Worm (Caenorhabditis elegans) whole organism, dauer: Measurements from ENCODE around the gene srz-60.
"Not testable (repeated sequence)": the region's sequence is repeated elsewhere in the genome, so short reads cannot be mapped to it uniquely, and the experiment has no call there.

Experiments
- unc-62 ChIP-seq: sonication (generic microtip); optimal IDR thresholded peaks from 2 replicates; lab custom pipeline; 2017; ENCODE audit warnings: missing biosample characterization, missing genetic modification reagents, missing genetic modification characterization

Gene srz-60

DNA sequence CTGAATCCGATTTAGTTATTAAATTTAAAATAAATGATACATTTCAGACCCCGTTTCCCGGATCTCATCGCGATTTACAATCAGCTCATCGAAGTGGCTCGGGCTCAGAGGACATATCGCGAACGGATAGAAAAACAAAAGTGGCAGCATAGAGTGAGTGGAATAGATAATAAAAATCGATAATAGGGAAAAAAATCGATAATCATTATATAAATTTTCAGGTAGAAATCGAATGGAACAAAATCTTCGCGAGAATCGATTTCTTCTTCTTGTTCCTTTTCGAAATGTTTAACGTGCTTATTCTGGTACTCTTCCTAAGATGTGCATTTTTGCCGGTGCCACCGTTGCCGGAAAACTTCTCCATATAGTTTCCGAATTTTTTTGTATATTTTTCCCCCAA is 10.0 kb upstream of the srz-60 start:
- no peak for TF ChIP-seq unc-62 (GFP tag; lab: Kevin White, UChicago)

ce11 chrIV:3422516-3422915 is 6.2 kb upstream of the srz-60 start, which contains the start of gene C04C3.6:
Gene C04C3.6 (minus strand): TSS chrIV:3422616.
- TF ChIP-seq unc-62 (GFP tag; lab: Kevin White, UChicago): no peak

DNA sequence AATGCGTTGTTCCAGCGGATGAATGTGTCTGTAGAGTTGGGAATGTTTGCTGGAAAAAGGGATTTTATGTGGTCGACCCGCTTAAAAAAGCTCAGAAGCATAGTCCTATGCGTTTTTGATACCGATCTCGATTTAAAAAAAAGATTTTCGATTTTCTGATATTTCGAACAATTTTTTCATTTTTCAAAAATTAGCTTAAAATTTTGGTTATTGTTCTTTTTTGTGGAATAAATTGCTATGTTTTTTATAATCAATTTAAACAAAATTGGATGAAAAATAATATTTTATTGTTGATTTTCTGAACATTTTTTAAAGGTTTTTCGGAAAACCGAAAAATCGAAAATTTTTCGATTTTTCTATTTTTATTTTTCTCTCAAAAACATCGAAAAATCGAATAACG is 4.7 kb downstream of the srz-60 start, which contains the start of gene C04C3.7:
TSS of gene C04C3.7 (minus strand) at position 101 of the 400 bp plus-strand sequence.
- not testable (repeated sequence) for TF ChIP-seq unc-62 (GFP tag; lab: Kevin White, UChicago)

- no peak for TF ChIP-seq unc-62 (GFP tag; lab: Kevin White, UChicago)
These were observed 7.3 kb downstream of the srz-60 start, which contains the start of gene srz-32 for ce11 chrIV:3436021-3436420. Gene srz-32 (plus strand): TSS chrIV:3436321.

- TF ChIP-seq unc-62 (GFP tag; lab: Kevin White, UChicago): no peak
These were observed 9.3 kb downstream of the srz-60 start, which contains the start of gene grd-13 for ce11 chrIV:3438022-3438421. Gene grd-13 (plus strand): TSS chrIV:3438312.

ce11 chrIV:3439354-3439753 is 10.7 kb downstream of the srz-60 start, which contains the start of gene grd-3:
Gene grd-3 (plus strand): TSS chrIV:3439655.
- no peak for TF ChIP-seq unc-62 (GFP tag; lab: Kevin White, UChicago)

DNA sequence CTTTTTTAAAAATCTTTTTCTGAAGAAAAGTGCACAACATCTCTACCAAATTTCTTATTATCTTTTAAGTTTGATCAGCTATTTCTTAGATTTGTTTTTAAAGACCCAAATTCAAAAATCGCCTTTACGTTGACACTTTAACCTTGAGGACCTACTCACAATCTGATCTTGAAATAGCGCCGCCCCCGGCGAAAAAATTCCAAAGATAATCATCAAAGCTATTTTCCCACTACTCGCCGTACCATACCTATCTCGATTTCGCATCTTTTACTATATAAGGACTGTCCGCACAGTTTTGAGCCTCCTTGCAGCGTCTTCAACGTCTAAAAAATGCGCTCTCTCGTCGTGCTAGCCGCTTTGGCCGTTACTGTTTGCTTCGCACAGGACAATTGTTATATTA is 12.1 kb downstream of the srz-60 start, which contains the start of gene grd-10:
TSS of gene grd-10 (plus strand) at position 208 of the 400 bp plus-strand sequence.
- no peak for TF ChIP-seq unc-62 (GFP tag; lab: Kevin White, UChicago)

ce11 chrIV:3442513-3442912 is 13.8 kb downstream of the srz-60 start:
- no peak for TF ChIP-seq unc-62 (GFP tag; lab: Kevin White, UChicago)

ce11 chrIV:3444101-3444500 is 15.4 kb downstream of the srz-60 start, which contains the start of gene F09D12.2:
Gene F09D12.2 (minus strand): TSS chrIV:3444201.
- TF ChIP-seq unc-62 (GFP tag; lab: Kevin White, UChicago): no peak

DNA sequence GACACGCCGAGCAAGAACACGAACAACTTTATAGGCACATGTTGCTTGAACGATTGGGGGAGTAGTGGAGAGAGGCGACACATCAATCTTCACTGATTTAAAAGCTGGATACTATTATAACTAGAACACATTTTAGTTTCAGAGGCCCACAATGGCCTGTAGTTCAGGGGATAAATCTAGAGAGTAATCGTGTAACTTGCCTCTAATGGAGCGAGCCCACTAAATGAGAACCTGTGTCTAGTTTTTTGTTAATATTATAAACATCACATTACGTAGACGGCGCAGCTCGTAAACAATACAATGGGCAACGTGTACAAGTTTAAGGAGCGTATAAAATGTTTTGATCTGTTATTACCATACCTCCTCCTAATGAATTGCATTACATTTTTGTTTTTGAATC is 15.9 kb downstream of the srz-60 start, which contains the start of gene F58E2.5:
TSS of gene F58E2.5 (plus strand) at position 301 of the 400 bp plus-strand sequence.
- TF ChIP-seq unc-62 (GFP tag; lab: Kevin White, UChicago): no peak

- TF ChIP-seq unc-62 (GFP tag; lab: Kevin White, UChicago): no peak
These were observed 18.6 kb downstream of the srz-60 start for ce11 chrIV:3447350-3447749.

DNA sequence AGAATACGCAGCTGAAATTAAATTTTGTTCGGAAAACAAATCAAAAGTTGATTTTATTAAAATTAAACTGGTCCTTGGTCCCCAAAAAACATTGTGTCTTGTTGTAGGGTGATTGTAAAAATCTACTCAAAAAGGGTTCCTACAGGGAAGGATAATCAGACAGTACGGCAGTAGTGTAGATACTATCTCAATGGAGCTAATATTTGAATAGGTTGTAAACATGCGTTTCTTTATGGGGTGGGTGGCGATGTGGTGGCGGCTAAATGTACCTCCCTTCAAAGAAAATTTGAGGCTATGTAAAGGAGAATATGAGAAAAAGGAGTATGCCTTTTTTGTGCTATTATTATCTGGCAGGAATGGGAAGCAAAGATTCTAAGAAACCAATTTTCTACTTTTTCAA is 23.8 kb downstream of the srz-60 start:
- TF ChIP-seq unc-62 (GFP tag; lab: Kevin White, UChicago): no peak

DNA sequence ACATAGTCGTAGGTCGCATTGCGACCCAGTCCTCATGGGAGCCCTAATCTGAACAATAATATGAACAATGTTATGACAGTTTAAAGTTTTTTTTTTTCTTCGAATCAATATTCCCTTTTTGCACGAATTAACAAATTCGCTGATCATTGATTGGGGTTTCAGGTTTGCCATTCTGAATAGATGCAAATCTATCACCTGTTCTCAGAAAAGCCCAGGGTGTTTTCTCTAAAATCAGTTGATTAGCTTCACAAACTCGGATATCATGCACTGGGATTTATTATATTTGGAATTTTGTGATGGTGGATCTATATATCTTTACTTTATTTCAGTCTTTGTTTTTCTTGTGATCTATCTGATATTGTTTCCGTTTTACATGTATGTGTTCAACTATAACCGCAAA is 24.6 kb downstream of the srz-60 start, which contains the start of gene srz-23:
TSS of gene srz-23 (plus strand) at position 263 of the 400 bp plus-strand sequence.
- no peak for TF ChIP-seq unc-62 (GFP tag; lab: Kevin White, UChicago)

- no peak for TF ChIP-seq unc-62 (GFP tag; lab: Kevin White, UChicago)
These were observed 34.6 kb downstream of the srz-60 start, which contains the start of gene F58E2.4 for ce11 chrIV:3463254-3463653. Gene F58E2.4 (plus strand): TSS chrIV:3463387.

DNA sequence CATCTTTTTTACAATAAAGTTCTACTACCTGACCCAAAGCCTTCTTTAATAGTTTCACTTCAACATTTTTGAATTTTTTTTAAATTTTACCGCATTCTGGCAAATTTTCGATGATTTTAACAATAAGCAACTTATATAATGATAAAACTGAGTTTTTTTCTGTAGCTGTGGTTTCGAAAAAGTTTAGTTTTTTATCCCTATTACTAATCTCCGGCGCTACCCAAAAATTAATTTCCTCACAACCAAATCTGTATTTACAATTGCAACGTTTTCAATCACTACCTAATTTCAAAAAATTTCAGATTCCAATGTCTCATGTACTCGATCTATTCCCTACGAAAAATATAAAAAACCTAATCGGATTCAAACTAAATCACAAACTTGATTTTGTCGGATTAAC is 38.4 kb downstream of the srz-60 start, which contains the start of gene F58E2.3:
TSS of gene F58E2.3 (plus strand) at position 301 of the 400 bp plus-strand sequence.
- no peak for TF ChIP-seq unc-62 (GFP tag; lab: Kevin White, UChicago)

ce11 chrIV:3467751-3468150 is 39.1 kb downstream of the srz-60 start:
- TF ChIP-seq unc-62 (GFP tag; lab: Kevin White, UChicago): no peak

ce11 chrIV:3469742-3470141 is 41.0 kb downstream of the srz-60 start, which contains the start of gene F58E2.2:
Gene F58E2.2 (plus strand): TSS chrIV:3470042.
- no peak for TF ChIP-seq unc-62 (GFP tag; lab: Kevin White, UChicago)
